Worm (Caenorhabditis elegans) whole organism, L4 larva: ENCODE data around the gene W03C9.2.

Source experiments
- F49E8.2 ChIP-seq: sonication (generic microtip); optimal IDR thresholded peaks from 2 replicates; lab custom pipeline; 2016; ENCODE audit warnings: missing compliant biosample characterization, mild to moderate bottlenecking, missing genetic modification characterization, borderline replicate concordance
- T20F7.1 ChIP-seq: fragments of 200-800 bp; sonication (Bioruptor generic); optimal IDR thresholded peaks from 2 replicates; lab custom pipeline; 2018; ENCODE audit warnings: mild to moderate bottlenecking, missing genetic modification characterization, missing compliant biosample characterization
- T26A8.4 ChIP-seq: fragments of 200-800 bp; sonication (Bioruptor generic); IDR thresholded peaks from 2 replicates; pipeline ENCODE4 v1.3.6; 2022; ENCODE audit warnings: missing genetic modification characterization, missing compliant biosample characterization
- Y105C5A.15 ChIP-seq: fragments of 200-800 bp; sonication (Bioruptor generic); IDR thresholded peaks from 2 replicates; pipeline ENCODE4 v1.3.6; 2022; ENCODE audit warnings: missing genetic modification characterization, missing compliant biosample characterization
- Y48G9A.11 ChIP-seq: fragments of 200-800 bp; sonication (Bioruptor generic); IDR thresholded peaks from 2 replicates; pipeline ENCODE4 v1.3.6; 2022; ENCODE audit warnings: missing genetic modification reagents, missing genetic modification characterization, missing compliant biosample characterization
- Y75B8A.6 ChIP-seq: fragments of 200-800 bp; sonication (Bioruptor generic); IDR thresholded peaks from 2 replicates; pipeline ENCODE4 v1.3.6; 2022; ENCODE audit warnings: missing genetic modification reagents, missing genetic modification characterization, missing compliant biosample characterization
- aha-1 ChIP-seq: fragments of 150-350 bp; peaks from one replicate; lab custom pipeline; 2014; ENCODE audit warnings: missing biosample characterization, missing genetic modification characterization
- aly-2 ChIP-seq: sonication (generic microtip); optimal IDR thresholded peaks from 2 replicates; lab custom pipeline; 2018; ENCODE audit warnings: missing biosample characterization, missing genetic modification characterization
- ceh-28 ChIP-seq: fragments of 150-350 bp; optimal IDR thresholded peaks from 2 replicates; lab custom pipeline; 2014; ENCODE audit warnings: missing biosample characterization, missing genetic modification reagents, missing genetic modification characterization
- ceh-44 ChIP-seq: fragments of 200-800 bp; sonication (Bioruptor generic); IDR thresholded peaks from 2 replicates; pipeline ENCODE4 v1.3.6; 2022; ENCODE audit warnings: missing genetic modification reagents, missing genetic modification characterization, missing compliant biosample characterization
- ceh-62 ChIP-seq: sonication (generic microtip); optimal IDR thresholded peaks from 2 replicates; lab custom pipeline; 2017; ENCODE audit warnings: missing biosample characterization, missing genetic modification characterization
- ceh-82 ChIP-seq: sonication (generic microtip); optimal IDR thresholded peaks from 2 replicates; lab custom pipeline; 2017; ENCODE audit warnings: missing biosample characterization, missing genetic modification characterization
- ces-1 ChIP-seq: fragments of 150-350 bp; sonication (generic microtip); optimal IDR thresholded peaks from 4 replicates; lab custom pipeline; 2014; ENCODE audit warnings: missing biosample characterization, missing genetic modification reagents, missing genetic modification characterization
- ctbp-1 ChIP-seq: fragments of 200-800 bp; sonication (Bioruptor generic); IDR thresholded peaks from 2 replicates; pipeline ENCODE4 v1.3.6; 2022; ENCODE audit warnings: missing genetic modification reagents, missing genetic modification characterization, missing compliant biosample characterization
- daf-12 ChIP-seq: fragments of 150-350 bp; optimal IDR thresholded peaks from 2 replicates; lab custom pipeline; 2014; ENCODE audit warnings: missing biosample characterization, missing genetic modification reagents, missing genetic modification characterization
- dmd-8 ChIP-seq: fragments of 200-800 bp; sonication (Bioruptor generic); IDR thresholded peaks from 2 replicates; pipeline ENCODE4 v1.3.6; 2022; ENCODE audit warnings: missing genetic modification characterization, missing compliant biosample characterization
- dve-1 ChIP-seq: sonication (generic microtip); optimal IDR thresholded peaks from 2 replicates; lab custom pipeline; 2017; ENCODE audit warnings: antibody characterized with exemption, mild to moderate bottlenecking, missing genetic modification characterization, missing compliant biosample characterization; ENCODE audit not compliant: insufficient read depth
- egl-27 ChIP-seq: sonication (generic microtip); optimal IDR thresholded peaks from 3 replicates; lab custom pipeline; 2017; ENCODE audit warnings: missing biosample characterization, missing genetic modification reagents, missing genetic modification characterization
- egl-43 ChIP-seq: fragments of 200-800 bp; sonication (Bioruptor generic); IDR thresholded peaks from 2 replicates; pipeline ENCODE4 v1.3.6; 2022; ENCODE audit warnings: missing genetic modification reagents, missing genetic modification characterization, missing compliant biosample characterization
- fkh-10 ChIP-seq: fragments of 150-350 bp; optimal IDR thresholded peaks from 2 replicates; lab custom pipeline; 2014; ENCODE audit warnings: missing biosample characterization, missing genetic modification reagents, missing genetic modification characterization
- fos-1 ChIP-seq: fragments of 150-350 bp; optimal IDR thresholded peaks from 2 replicates; lab custom pipeline; 2014; ENCODE audit warnings: missing biosample characterization, missing genetic modification characterization
- gei-8 ChIP-seq: fragments of 200-800 bp; sonication (Bioruptor generic); optimal IDR thresholded peaks from 2 replicates; lab custom pipeline; 2018; ENCODE audit warnings: mild to moderate bottlenecking, missing genetic modification characterization, missing compliant biosample characterization
- hlh-11 ChIP-seq: fragments of 200-800 bp; sonication (Bioruptor generic); optimal IDR thresholded peaks from 2 replicates; lab custom pipeline; 2018; ENCODE audit warnings: mild to moderate bottlenecking, missing genetic modification characterization, missing compliant biosample characterization
- hmg-1.1 ChIP-seq: fragments of 200-800 bp; sonication (Bioruptor generic); IDR thresholded peaks from 2 replicates; pipeline ENCODE4 v1.3.6; 2022; ENCODE audit warnings: missing genetic modification reagents, missing genetic modification characterization, missing compliant biosample characterization
- lim-7 ChIP-seq: fragments of 200-800 bp; sonication (Bioruptor generic); IDR thresholded peaks from 2 replicates; pipeline ENCODE4 v1.3.6; 2022; ENCODE audit warnings: missing genetic modification characterization, missing compliant biosample characterization
- lin-1 ChIP-seq: fragments of 200-800 bp; sonication (Bioruptor generic); IDR thresholded peaks from 2 replicates; pipeline ENCODE4 v1.3.6; 2022; ENCODE audit warnings: missing genetic modification reagents, missing genetic modification characterization, missing compliant biosample characterization
- lin-39 ChIP-seq: fragments of 150-350 bp; optimal IDR thresholded peaks from 2 replicates; lab custom pipeline; 2014; ENCODE audit warnings: missing biosample characterization, missing genetic modification reagents, missing genetic modification characterization
- lir-3 ChIP-seq: sonication (generic microtip); optimal IDR thresholded peaks from 2 replicates; lab custom pipeline; 2016; ENCODE audit warnings: mild to moderate bottlenecking, missing genetic modification characterization, missing compliant biosample characterization
- lsy-2 ChIP-seq, 2 experiments: fragments of 150-350 bp in 1 of 2; sonication (generic microtip) in 1 of 2; optimal IDR thresholded peaks; 2 replicates each; lab custom pipeline; 2014 to 2017; ENCODE audit warnings: missing biosample characterization in 2 of 2, missing genetic modification characterization in 2 of 2
- madf-5 ChIP-seq, 2 experiments: fragments of 200-800 bp; sonication (Bioruptor generic); IDR thresholded peaks; 2 replicates each; pipeline ENCODE4 v1.3.6; 2022; ENCODE audit warnings: missing compliant biosample characterization in 2 of 2, missing genetic modification characterization in 2 of 2
- madf-9 ChIP-seq: fragments of 200-800 bp; sonication (Bioruptor generic); conservative IDR thresholded peaks from 2 replicates; pipeline ENCODE4 v1.3.6; 2022; ENCODE audit warnings: missing genetic modification reagents, missing genetic modification characterization, missing compliant biosample characterization
- mxl-2 ChIP-seq: fragments of 200-800 bp; sonication (Bioruptor generic); conservative IDR thresholded peaks from 2 replicates; pipeline ENCODE4 v1.3.6; 2022; ENCODE audit warnings: missing genetic modification reagents, missing genetic modification characterization, missing compliant biosample characterization
- mxl-3 ChIP-seq: fragments of 200-800 bp; sonication (Bioruptor generic); optimal IDR thresholded peaks from 2 replicates; lab custom pipeline; 2018; ENCODE audit warnings: mild to moderate bottlenecking, missing genetic modification characterization, missing compliant biosample characterization
- nhr-10 ChIP-seq: fragments of 150-350 bp; optimal IDR thresholded peaks from 2 replicates; lab custom pipeline; 2014; ENCODE audit warnings: missing biosample characterization, missing genetic modification characterization
- nhr-102 ChIP-seq: sonication (generic microtip); optimal IDR thresholded peaks from 2 replicates; lab custom pipeline; 2016; ENCODE audit warnings: mild to moderate bottlenecking, missing genetic modification characterization, moderate library complexity, missing compliant biosample characterization
- nhr-11 ChIP-seq: fragments of 150-350 bp; optimal IDR thresholded peaks from 2 replicates; lab custom pipeline; 2014; ENCODE audit warnings: missing biosample characterization, missing genetic modification characterization
- nhr-111 ChIP-seq: fragments of 200-800 bp; sonication (Bioruptor generic); optimal IDR thresholded peaks from 2 replicates; lab custom pipeline; 2018; ENCODE audit warnings: mild to moderate bottlenecking, missing genetic modification characterization, missing compliant biosample characterization
- nhr-25 ChIP-seq: sonication (generic microtip); optimal IDR thresholded peaks from 2 replicates; lab custom pipeline; 2017; ENCODE audit warnings: missing genetic modification characterization, mild to moderate bottlenecking, missing compliant biosample characterization, antibody characterized with exemption, moderate library complexity, borderline replicate concordance; ENCODE audit not compliant: insufficient read depth
- nhr-42 ChIP-seq: fragments of 200-800 bp; sonication (Bioruptor generic); IDR thresholded peaks from 2 replicates; pipeline ENCODE4 v1.3.6; 2022; ENCODE audit warnings: missing genetic modification characterization, missing compliant biosample characterization
- nhr-48 ChIP-seq: sonication (generic microtip); optimal IDR thresholded peaks from 2 replicates; lab custom pipeline; 2016; ENCODE audit warnings: mild to moderate bottlenecking, missing genetic modification characterization, missing compliant biosample characterization
- nhr-77 ChIP-seq: fragments of 150-350 bp; optimal IDR thresholded peaks from 2 replicates; lab custom pipeline; 2014; ENCODE audit warnings: missing biosample characterization, missing genetic modification characterization
- rbr-2 ChIP-seq: sonication (generic microtip); optimal IDR thresholded peaks from 2 replicates; lab custom pipeline; 2016; ENCODE audit warnings: missing genotype, missing genetic modification characterization, missing compliant biosample characterization
- snpc-4 ChIP-seq: fragments of 150-350 bp; optimal IDR thresholded peaks from 2 replicates; lab custom pipeline; 2014; ENCODE audit warnings: missing biosample characterization, missing genetic modification characterization
- spr-1 ChIP-seq: sonication (generic microtip); optimal IDR thresholded peaks from 2 replicates; lab custom pipeline; 2016; ENCODE audit warnings: mild to moderate bottlenecking, missing genetic modification characterization, missing compliant biosample characterization
- tag-97 ChIP-seq: fragments of 200-800 bp; sonication (Bioruptor generic); IDR thresholded peaks from 2 replicates; pipeline ENCODE4 v1.3.6; 2022; ENCODE audit warnings: missing genetic modification characterization, missing compliant biosample characterization
- unc-130 ChIP-seq: sonication (generic microtip); optimal IDR thresholded peaks from 2 replicates; lab custom pipeline; 2016; ENCODE audit warnings: missing genetic modification reagents, missing genetic modification characterization, missing compliant biosample characterization
- unc-62 ChIP-seq, 3 experiments: fragments of 150-350 bp in 1 of 3; sonication (generic microtip); optimal IDR thresholded peaks in 2 of 3; peaks in 1 of 3; 1 replicate in 1 of 3; 2 replicates in 2 of 3; lab custom pipeline; 2014 to 2017; ENCODE audit warnings: missing biosample characterization in 3 of 3, missing genetic modification characterization in 3 of 3, missing genetic modification reagents in 3 of 3, missing genotype in 1 of 3
- zfp-3 ChIP-seq: fragments of 200-800 bp; sonication (Bioruptor generic); conservative IDR thresholded peaks from 2 replicates; pipeline ENCODE4 v1.3.6; 2022; ENCODE audit warnings: missing genetic modification reagents, missing genetic modification characterization, missing compliant biosample characterization
- zip-2 ChIP-seq: fragments of 150-350 bp; optimal IDR thresholded peaks from 2 replicates; lab custom pipeline; 2014; ENCODE audit warnings: missing biosample characterization, missing genetic modification characterization
- ztf-7 ChIP-seq: fragments of 150-350 bp; optimal IDR thresholded peaks from 2 replicates; lab custom pipeline; 2014; ENCODE audit warnings: missing biosample characterization, missing genetic modification characterization

Gene W03C9.2

DNA sequence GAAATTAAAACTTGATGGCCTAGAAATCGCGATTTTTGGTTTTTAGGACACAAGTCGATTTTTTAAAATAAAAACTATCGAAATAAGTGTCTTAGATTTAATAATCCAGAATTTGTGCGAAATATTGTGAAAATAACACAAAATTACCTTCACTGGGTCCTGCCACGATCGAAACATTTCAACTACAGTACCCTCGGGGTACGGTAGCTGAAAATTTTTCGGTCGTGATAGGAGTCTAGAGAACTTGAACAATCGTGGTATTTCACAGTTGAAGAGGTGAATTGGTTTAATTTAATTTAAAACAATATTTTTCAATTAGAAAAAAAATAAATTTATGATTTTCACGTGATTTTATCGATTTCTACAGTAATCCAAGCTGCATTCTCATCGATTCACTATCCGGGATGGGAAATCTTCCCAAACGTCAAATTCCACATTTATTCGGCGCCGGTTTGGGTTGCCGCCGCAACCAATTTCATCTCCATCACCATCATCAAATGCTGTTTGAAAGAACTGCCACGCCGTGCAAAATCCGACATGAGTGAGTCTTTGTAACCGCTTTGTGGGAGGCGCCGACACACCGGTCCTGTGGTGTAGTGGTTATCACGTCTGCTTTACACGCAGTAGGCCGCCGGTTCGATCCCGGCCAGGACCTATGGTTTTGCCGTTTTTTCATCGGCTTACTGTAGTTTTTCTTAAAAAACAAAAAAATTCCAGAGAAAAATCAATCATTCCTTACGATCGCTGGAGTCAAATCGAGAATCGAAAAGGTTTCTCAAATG is 3.2 kb upstream of the W03C9.2 start (continued):
- no peak for TF ChIP-seq madf-5 (GFP tag; IDR thresholded peaks at IDR 0.05; lab: Robert Waterston, UW)
- TF ChIP-seq nhr-10 = no peak
- TF ChIP-seq hlh-11 (tag; lab: Kevin White, UChicago) = peak; percentile 63
- no peak for TF ChIP-seq ctbp-1
- no peak for TF ChIP-seq Y75B8A.6 (GFP tag; lab: Robert Waterston, UW)
- peak; percentile 12 for TF ChIP-seq unc-130 (GFP tag; lab: Kevin White, UChicago)
- TF ChIP-seq snpc-4 (tag; lab: Kevin White, UChicago) = no peak
- no peak for TF ChIP-seq lin-1
- no peak for TF ChIP-seq ceh-82
- TF ChIP-seq Y105C5A.15 (GFP tag; lab: Robert Waterston, UW) = no peak
- TF ChIP-seq fkh-10 = peak; percentile 49
- TF ChIP-seq hmg-1.1 = peak; percentile 76
- TF ChIP-seq nhr-11 (tag; lab: Kevin White, UChicago) = no peak
- TF ChIP-seq nhr-42 = no peak
- TF ChIP-seq lim-7 = no peak
- peak; percentile 33 for TF ChIP-seq nhr-25
- TF ChIP-seq zfp-3 = no peak
- TF ChIP-seq rbr-2 (tag; lab: Kevin White, UChicago) = peak; percentile 54
- no peak for TF ChIP-seq mxl-3
- 0 out of 2 replicates have a peak, but pooled peaks have one; percentile 48 for TF ChIP-seq madf-9
- TF ChIP-seq ceh-62 (tag; lab: Kevin White, UChicago) = no peak
- no peak for TF ChIP-seq lin-39 (tag; lab: Kevin White, UChicago)
- TF ChIP-seq zip-2 (tag; lab: Kevin White, UChicago) = no peak
- TF ChIP-seq dve-1 (tag; lab: Kevin White, UChicago) = peak; percentile 39
- TF ChIP-seq F49E8.2 = no peak
- no peak for TF ChIP-seq egl-43 (GFP tag; lab: Robert Waterston, UW)
- no peak for TF ChIP-seq dmd-8
- no peak for TF ChIP-seq nhr-48 (tag; lab: Kevin White, UChicago)
- TF ChIP-seq daf-12 = no peak
- TF ChIP-seq T26A8.4 (GFP tag; lab: Robert Waterston, UW) = no peak
- TF ChIP-seq ceh-44 (GFP tag; lab: Robert Waterston, UW) = no peak
- no peak for TF ChIP-seq nhr-111 (GFP tag; lab: Kevin White, UChicago)
- TF ChIP-seq spr-1 (tag; lab: Kevin White, UChicago) = peak; percentile 4
- TF ChIP-seq nhr-102 (tag; lab: Kevin White, UChicago) = no peak
- no peak for TF ChIP-seq aly-2 (tag; lab: Kevin White, UChicago)
- TF ChIP-seq gei-8 = no peak
- TF ChIP-seq ztf-7 (tag; lab: Kevin White, UChicago) = no peak
- TF ChIP-seq T20F7.1 (GFP tag; lab: Kevin White, UChicago) = no peak
- TF ChIP-seq ces-1 (GFP tag; lab: Kevin White, UChicago) = no peak
- no peak for TF ChIP-seq egl-27
- no peak for TF ChIP-seq tag-97
- TF ChIP-seq nhr-77 = no peak
- TF ChIP-seq ceh-28 = no peak
- TF ChIP-seq unc-62 (GFP tag; optimal IDR thresholded peaks at IDR 0.05 in 1 of 2; lab: Kevin White, UChicago) = peak in 1 of 2 experiments; percentile 60
- no peak for TF ChIP-seq unc-62 (tag; optimal IDR thresholded peaks at IDR 0.05; lab: Kevin White, UChicago)
- TF ChIP-seq fos-1 (tag; lab: Kevin White, UChicago) = no peak
- TF ChIP-seq lsy-2 (tag; optimal IDR thresholded peaks at IDR 0.05; lab: Kevin White, UChicago) = peak in 1 of 2 experiments; percentile 53
- TF ChIP-seq mxl-2 (GFP tag; lab: Robert Waterston, UW) = no peak
- TF ChIP-seq Y48G9A.11 = no peak
- TF ChIP-seq lir-3 (tag; lab: Kevin White, UChicago) = peak; percentile 19
- TF ChIP-seq aha-1 (tag; lab: Kevin White, UChicago) = peak; percentile 73
